Fruit fly (Drosophila melanogaster) whole organism, embryonic: Measurements from ENCODE around the gene stac.

Experiments
- BEAF-32 ChIP-seq: fragments of 200-800 bp; sonication (Bioruptor generic); optimal IDR thresholded peaks from 3 replicates; lab custom pipeline; 2017; ENCODE audit warnings: missing biosample characterization, missing genetic modification characterization, mild to moderate bottlenecking, moderate library complexity, missing genetic modification reagents
- CG1024 ChIP-seq: fragments of 200-800 bp; sonication (Bioruptor generic); IDR thresholded peaks from 2 replicates; pipeline ENCODE4 v1.3.6; 2022; ENCODE audit warnings: missing biosample characterization, missing genetic modification characterization
- CG10565 ChIP-seq: fragments of 200-800 bp; sonication (Bioruptor generic); optimal IDR thresholded peaks from 3 replicates; lab custom pipeline; 2016; ENCODE audit warnings: missing biosample characterization, mild to moderate bottlenecking, missing genetic modification characterization
- CG13287 ChIP-seq: fragments of 200-800 bp; sonication (Bioruptor generic); IDR thresholded peaks from 2 replicates; pipeline ENCODE4 v1.3.6; 2022; ENCODE audit warnings: missing biosample characterization, missing genetic modification characterization; ENCODE audit not compliant: partially characterized antibody
- CG13775 ChIP-seq: fragments of 200-800 bp; sonication (Bioruptor generic); optimal IDR thresholded peaks from 3 replicates; lab custom pipeline; 2017; ENCODE audit warnings: missing biosample characterization, mild to moderate bottlenecking, missing genetic modification characterization
- CG1603 ChIP-seq: fragments of 200-800 bp; sonication (Bioruptor generic); optimal IDR thresholded peaks from 2 replicates; lab custom pipeline; 2019; ENCODE audit warnings: missing biosample characterization, mild to moderate bottlenecking, missing genetic modification characterization, moderate library complexity
- CG16815 ChIP-seq: fragments of 200-800 bp; sonication (Bioruptor generic); optimal IDR thresholded peaks from 3 replicates; lab custom pipeline; 2017; ENCODE audit warnings: missing biosample characterization, mild to moderate bottlenecking, missing genetic modification characterization
- CG18619 ChIP-seq: fragments of 200-800 bp; sonication (Bioruptor generic); optimal IDR thresholded peaks from 3 replicates; lab custom pipeline; 2017; ENCODE audit warnings: missing biosample characterization, mild to moderate bottlenecking, missing genetic modification characterization
- CG2678 ChIP-seq: fragments of 200-800 bp; sonication (Bioruptor generic); optimal IDR thresholded peaks from 3 replicates; lab custom pipeline; 2019; ENCODE audit warnings: missing biosample characterization, mild to moderate bottlenecking, missing genetic modification characterization, moderate library complexity
- CG31365 ChIP-seq: fragments of 200-800 bp; sonication (Bioruptor generic); optimal IDR thresholded peaks from 2 replicates; lab custom pipeline; 2018; ENCODE audit warnings: missing biosample characterization, mild to moderate bottlenecking, missing genetic modification characterization
- CG31388 ChIP-seq: fragments of 200-800 bp; sonication (Bioruptor generic); optimal IDR thresholded peaks from 2 replicates; lab custom pipeline; 2016; ENCODE audit warnings: missing biosample characterization, missing genetic modification characterization
- CG3163 ChIP-seq: fragments of 200-800 bp; sonication (Bioruptor generic); optimal IDR thresholded peaks from 3 replicates; lab custom pipeline; 2016; ENCODE audit warnings: missing biosample characterization, missing genetic modification characterization
- CG3407 ChIP-seq: fragments of 200-800 bp; sonication (Bioruptor generic); optimal IDR thresholded peaks from 2 replicates; lab custom pipeline; 2018; ENCODE audit warnings: missing biosample characterization, mild to moderate bottlenecking, missing genetic modification characterization
- CG4328 ChIP-seq: fragments of 200-800 bp; sonication (Bioruptor generic); optimal IDR thresholded peaks from 3 replicates; lab custom pipeline; 2017; ENCODE audit warnings: missing biosample characterization, missing genetic modification reagents, missing genetic modification characterization
- CG6689 ChIP-seq: fragments of 200-800 bp; sonication (Bioruptor generic); IDR thresholded peaks from 2 replicates; pipeline ENCODE4 v1.3.6; 2022; ENCODE audit warnings: missing biosample characterization, missing genetic modification characterization
- CG6854 ChIP-seq: fragments of 200-800 bp; sonication (Bioruptor generic); optimal IDR thresholded peaks from 3 replicates; lab custom pipeline; 2017; ENCODE audit warnings: missing biosample characterization, mild to moderate bottlenecking, missing genetic modification characterization
- CG8944 ChIP-seq: fragments of 200-800 bp; sonication (Bioruptor generic); optimal IDR thresholded peaks from 3 replicates; lab custom pipeline; 2016; ENCODE audit warnings: missing biosample characterization, missing genetic modification characterization
- CG9215 ChIP-seq: fragments of 200-800 bp; sonication (Bioruptor generic); IDR thresholded peaks from 2 replicates; pipeline ENCODE4 v1.3.6; 2022; ENCODE audit warnings: missing biosample characterization, missing genetic modification characterization
- CG9437 ChIP-seq: fragments of 200-800 bp; sonication (Bioruptor generic); optimal IDR thresholded peaks from 2 replicates; lab custom pipeline; 2018; ENCODE audit warnings: missing biosample characterization, mild to moderate bottlenecking, missing genetic modification characterization
- Deaf1 ChIP-seq: fragments of 200-800 bp; optimal IDR thresholded peaks from 3 replicates; lab custom pipeline; 2019; ENCODE audit warnings: missing biosample characterization, mild to moderate bottlenecking, missing genetic modification characterization, moderate library complexity
- Dfd ChIP-seq, 2 experiments: fragments of >200 bp; optimal IDR thresholded peaks; 2 replicates each; lab custom pipeline; 2017; ENCODE audit warnings: missing biosample characterization in 2 of 2, missing genetic modification characterization in 2 of 2
- Drgx ChIP-seq: fragments of 200-800 bp; sonication (Bioruptor generic); IDR thresholded peaks from 2 replicates; pipeline ENCODE4 v1.3.6; 2022; ENCODE audit warnings: missing biosample characterization, missing genetic modification characterization
- Ets97D ChIP-seq: fragments of 200-800 bp; sonication (Bioruptor generic); optimal IDR thresholded peaks from 3 replicates; lab custom pipeline; 2016; ENCODE audit warnings: missing biosample characterization, missing genetic modification characterization
- H2.0 ChIP-seq: fragments of 200-800 bp; sonication (Bioruptor generic); IDR thresholded peaks from 2 replicates; pipeline ENCODE4 v1.3.6; 2022; ENCODE audit warnings: missing biosample characterization, missing genetic modification characterization
- Hand ChIP-seq: fragments of 200-800 bp; sonication (Bioruptor generic); optimal IDR thresholded peaks from 2 replicates; lab custom pipeline; 2017; ENCODE audit warnings: mild to moderate bottlenecking, missing biosample characterization, missing genetic modification reagents, missing genetic modification characterization
- Opbp ChIP-seq: fragments of 200-800 bp; sonication (Bioruptor generic); IDR thresholded peaks from 3 replicates; pipeline ENCODE4 v1.3.6; 2022; ENCODE audit warnings: missing biosample characterization, missing genetic modification characterization; ENCODE audit not compliant: partially characterized antibody
- Optix ChIP-seq: fragments of 200-800 bp; sonication (Bioruptor generic); IDR thresholded peaks from 3 replicates; pipeline ENCODE4 v1.3.6; 2022; ENCODE audit warnings: missing biosample characterization, missing genetic modification characterization
- bcd ChIP-seq: fragments of 200-800 bp; sonication (Bioruptor generic); optimal IDR thresholded peaks from 2 replicates; lab custom pipeline; 2017; ENCODE audit warnings: missing biosample characterization, mild to moderate bottlenecking, missing genetic modification characterization
- cas ChIP-seq: fragments of 200-800 bp; sonication (Bioruptor generic); IDR thresholded peaks from 2 replicates; pipeline ENCODE4 v1.3.6; 2022; ENCODE audit warnings: missing biosample characterization, missing genetic modification characterization
- dimm ChIP-seq: fragments of 200-800 bp; sonication (Bioruptor generic); IDR thresholded peaks from 2 replicates; pipeline ENCODE4 v1.3.6; 2022; ENCODE audit warnings: missing biosample characterization, missing genetic modification characterization
- esg ChIP-seq: fragments of 200-800 bp; sonication (Bioruptor generic); conservative IDR thresholded peaks from 2 replicates; pipeline ENCODE4 v1.3.6; 2022; ENCODE audit warnings: missing biosample characterization, missing genetic modification characterization
- fd3F ChIP-seq: fragments of 200-800 bp; sonication (Bioruptor generic); optimal IDR thresholded peaks from 2 replicates; lab custom pipeline; 2018; ENCODE audit warnings: missing biosample characterization, mild to moderate bottlenecking, missing genetic modification characterization, moderate library complexity
- grn ChIP-seq: fragments of 200-800 bp; sonication (Bioruptor generic); optimal IDR thresholded peaks from 3 replicates; lab custom pipeline; 2017; ENCODE audit warnings: missing biosample characterization, missing genetic modification characterization
- gsb ChIP-seq: fragments of 200-800 bp; sonication (Bioruptor generic); IDR thresholded peaks from 2 replicates; pipeline ENCODE4 v1.3.6; 2022; ENCODE audit warnings: missing biosample characterization, missing genetic modification characterization
- hb ChIP-seq: fragments of 200-800 bp; sonication (Bioruptor generic); IDR thresholded peaks from 3 replicates; pipeline ENCODE4 v1.3.6; 2022; ENCODE audit warnings: missing biosample characterization, missing genetic modification characterization; ENCODE audit not compliant: partially characterized antibody
- hbn ChIP-seq: fragments of 200-800 bp; sonication (Bioruptor generic); IDR thresholded peaks from 2 replicates; pipeline ENCODE4 v1.3.6; 2022; ENCODE audit warnings: missing biosample characterization, missing genetic modification characterization; ENCODE audit not compliant: partially characterized antibody
- her ChIP-seq: fragments of 200-800 bp; sonication (Bioruptor generic); optimal IDR thresholded peaks from 2 replicates; lab custom pipeline; 2016; ENCODE audit warnings: missing biosample characterization, missing genetic modification characterization
- hth ChIP-seq: fragments of >200 bp; optimal IDR thresholded peaks from 2 replicates; lab custom pipeline; 2017; ENCODE audit warnings: inconsistent platforms
- jumu ChIP-seq: fragments of 200-800 bp; sonication (Bioruptor generic); optimal IDR thresholded peaks from 3 replicates; lab custom pipeline; 2016; ENCODE audit warnings: missing biosample characterization, missing genetic modification characterization
- klu ChIP-seq: fragments of 200-800 bp; sonication (Bioruptor generic); IDR thresholded peaks from 2 replicates; pipeline ENCODE4 v1.3.6; 2022; ENCODE audit warnings: missing biosample characterization, missing genetic modification characterization
- luna ChIP-seq: fragments of 200-800 bp; sonication (Bioruptor generic); optimal IDR thresholded peaks from 2 replicates; lab custom pipeline; 2016; ENCODE audit warnings: missing biosample characterization, missing genetic modification characterization
- peb ChIP-seq: fragments of 200-800 bp; sonication (Bioruptor generic); IDR thresholded peaks from 2 replicates; pipeline ENCODE4 v1.3.6; 2022; ENCODE audit warnings: missing biosample characterization, missing genetic modification characterization
- run ChIP-seq: fragments of 200-800 bp; sonication (Bioruptor generic); optimal IDR thresholded peaks from 3 replicates; lab custom pipeline; 2018; ENCODE audit warnings: missing biosample characterization, mild to moderate bottlenecking, missing genetic modification characterization
- salm ChIP-seq: fragments of 200-800 bp; sonication (Bioruptor generic); optimal IDR thresholded peaks from 2 replicates; lab custom pipeline; 2018; ENCODE audit warnings: missing biosample characterization, mild to moderate bottlenecking, missing genetic modification characterization
- scrt ChIP-seq: fragments of 200-800 bp; sonication (Bioruptor generic); optimal IDR thresholded peaks from 2 replicates; lab custom pipeline; 2018; ENCODE audit warnings: missing biosample characterization, mild to moderate bottlenecking, missing genetic modification characterization, moderate library complexity
- sd ChIP-seq: fragments of 200-800 bp; sonication (Bioruptor generic); optimal IDR thresholded peaks from 3 replicates; lab custom pipeline; 2018; ENCODE audit warnings: missing biosample characterization, mild to moderate bottlenecking, missing genetic modification characterization, moderate library complexity
- sim ChIP-seq: fragments of 200-800 bp; sonication (Bioruptor generic); IDR thresholded peaks from 2 replicates; pipeline ENCODE4 v1.3.6; 2022; ENCODE audit warnings: missing biosample characterization, missing genetic modification characterization
- tin ChIP-seq: fragments of 200-800 bp; sonication (Bioruptor generic); optimal IDR thresholded peaks from 3 replicates; lab custom pipeline; 2016; ENCODE audit warnings: missing biosample characterization, missing genetic modification characterization
- trem ChIP-seq: fragments of 200-800 bp; optimal IDR thresholded peaks from 3 replicates; lab custom pipeline; 2019; ENCODE audit warnings: missing biosample characterization, mild to moderate bottlenecking, missing genetic modification characterization, moderate library complexity
- trh ChIP-seq: fragments of 200-800 bp; sonication (Bioruptor generic); optimal IDR thresholded peaks from 2 replicates; lab custom pipeline; 2016; ENCODE audit warnings: missing biosample characterization, missing genetic modification characterization
- wor ChIP-seq: fragments of 200-800 bp; sonication (Bioruptor generic); IDR thresholded peaks from 2 replicates; pipeline ENCODE4 v1.3.6; 2022; ENCODE audit warnings: missing biosample characterization, missing genetic modification characterization
- zfh2 ChIP-seq: fragments of 200-800 bp; sonication (Bioruptor generic); optimal IDR thresholded peaks from 2 replicates; lab custom pipeline; 2016; ENCODE audit warnings: missing biosample characterization, missing genetic modification characterization

stac gene

DNA sequence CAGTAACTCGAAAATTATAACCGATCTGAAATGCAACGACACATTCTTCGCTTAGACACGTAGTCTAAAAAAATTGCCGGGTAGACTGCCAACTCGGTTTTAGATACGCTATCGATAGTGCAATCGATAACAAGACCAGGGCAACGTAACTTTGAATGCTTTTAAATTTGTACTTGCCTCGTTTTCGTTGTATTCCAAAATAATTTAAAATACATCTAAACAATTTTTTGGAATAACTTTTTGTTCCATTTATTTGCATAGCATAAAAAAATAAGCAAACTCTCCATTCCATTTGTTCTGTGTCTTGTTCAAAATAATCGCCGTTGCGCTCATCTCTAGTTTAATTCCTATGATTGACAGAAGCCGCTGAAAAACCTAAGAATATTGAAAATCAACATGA lies 13.5 kb downstream of the stac start, which contains the start of the genes Stt3B and CG11839 (continued):
- TF ChIP-seq hth: no peak
- TF ChIP-seq luna: peak; percentile 25
- no peak for TF ChIP-seq CG6854
- TF ChIP-seq CG13287: peak; percentile 96
- TF ChIP-seq CG18619: no peak
- peak; percentile 48 for TF ChIP-seq CG31388
- no peak for TF ChIP-seq grn
- TF ChIP-seq wor: no peak
- no peak for TF ChIP-seq sim (GFP tag; lab: Robert Waterston, UW)
- TF ChIP-seq her (GFP tag; lab: Kevin White, UChicago): peak; percentile 62
- TF ChIP-seq hbn (GFP tag; lab: Robert Waterston, UW): peak; percentile 92
- peak; percentile 30 for TF ChIP-seq trh
- TF ChIP-seq Hand (GFP tag; lab: Kevin White, UChicago): no peak
- TF ChIP-seq CG31365 (tag; lab: Kevin White, UChicago): no peak
- TF ChIP-seq cas (GFP tag; lab: Robert Waterston, UW): peak; percentile 10; the same call in 1 of the 2 replicates
- TF ChIP-seq jumu (GFP tag; lab: Kevin White, UChicago): peak; percentile 82
- no peak for TF ChIP-seq bcd (GFP tag; lab: Kevin White, UChicago)
- TF ChIP-seq dimm (GFP tag; lab: Robert Waterston, UW): no peak
- no peak for TF ChIP-seq run
- TF ChIP-seq CG1603 (tag; lab: Kevin White, UChicago): peak; percentile 93
- no peak for TF ChIP-seq CG1024 (GFP tag; lab: Robert Waterston, UW)
- TF ChIP-seq scrt (GFP tag; lab: Kevin White, UChicago): no peak
- TF ChIP-seq zfh2 (GFP tag; lab: Kevin White, UChicago): peak; percentile 92
- peak; percentile 71 for TF ChIP-seq CG8944
- no peak for TF ChIP-seq CG10565
- peak; percentile 74 for TF ChIP-seq CG13775 (GFP tag; lab: Kevin White, UChicago)
- TF ChIP-seq esg (GFP tag; lab: Robert Waterston, UW): 0 out of 2 replicates have a peak, but pooled peaks have one; percentile 23
- no peak for TF ChIP-seq Drgx (GFP tag; lab: Robert Waterston, UW)
- TF ChIP-seq CG3407 (GFP tag; lab: Kevin White, UChicago): peak; percentile 6
- peak; percentile 3 for TF ChIP-seq salm (tag; lab: Kevin White, UChicago)
- peak; percentile 41 for TF ChIP-seq CG4328 (GFP tag; lab: Kevin White, UChicago)
- no peak; the same call in 1 of the 2 replicates for TF ChIP-seq H2.0 (GFP tag; lab: Robert Waterston, UW)
- TF ChIP-seq peb (GFP tag; lab: Robert Waterston, UW): peak; percentile 48; the same call in 1 of the 2 replicates
- TF ChIP-seq CG9215: no peak
- TF ChIP-seq Dfd (GFP tag; optimal IDR thresholded peaks at IDR 0.05; lab: Kevin White, UChicago): no peak
- no peak; the same call in 1 of the 2 replicates for TF ChIP-seq CG6689 (GFP tag; lab: Robert Waterston, UW)
- TF ChIP-seq gsb (GFP tag; lab: Robert Waterston, UW): no peak
- peak; percentile 91 for TF ChIP-seq hb
- peak; percentile 100 for TF ChIP-seq trem (tag; lab: Kevin White, UChicago)
- TF ChIP-seq CG16815 (GFP tag; lab: Kevin White, UChicago): no peak
- TF ChIP-seq CG9437: peak; percentile 71
- peak; percentile 97 for TF ChIP-seq BEAF-32 (GFP tag; lab: Kevin White, UChicago)
- TF ChIP-seq sd (tag; lab: Kevin White, UChicago): no peak
- TF ChIP-seq Deaf1: no peak
- TF ChIP-seq fd3F (GFP tag; lab: Kevin White, UChicago): peak; percentile 62
- TF ChIP-seq Optix (GFP tag; lab: Robert Waterston, UW): peak; percentile 40; the same call in 1 of the 3 replicates
- peak; percentile 82 for TF ChIP-seq Opbp (GFP tag; lab: Robert Waterston, UW)
- TF ChIP-seq klu: no peak
- TF ChIP-seq tin: peak; percentile 78
- peak; percentile 90 for TF ChIP-seq Ets97D (GFP tag; lab: Kevin White, UChicago)
- peak; percentile 68 for TF ChIP-seq CG3163 (GFP tag; lab: Kevin White, UChicago)
- no peak for TF ChIP-seq CG2678
